Worm (Caenorhabditis elegans) whole organism, L2 larva: ENCODE measurements around the gene C15F1.8.

Experiments used
- aly-2 ChIP-seq: fragments of 150-350 bp; optimal IDR thresholded peaks from 2 replicates; lab custom pipeline; 2014; ENCODE audit warnings: missing biosample characterization, missing genetic modification characterization
- blmp-1 ChIP-seq: sonication (generic microtip); optimal IDR thresholded peaks from 2 replicates; lab custom pipeline; 2017; ENCODE audit warnings: missing genetic modification characterization, mild to moderate bottlenecking, missing compliant biosample characterization, antibody characterized with exemption, moderate library complexity; ENCODE audit not compliant: insufficient read depth
- dmd-4 ChIP-seq: sonication (generic microtip); optimal IDR thresholded peaks from 2 replicates; lab custom pipeline; 2017; ENCODE audit warnings: missing biosample characterization, missing genetic modification characterization
- elt-3 ChIP-seq: sonication (generic microtip); optimal IDR thresholded peaks from 2 replicates; lab custom pipeline; 2017; ENCODE audit warnings: missing biosample characterization, missing genetic modification characterization
- mbf-1 ChIP-seq: sonication (generic microtip); optimal IDR thresholded peaks from 2 replicates; lab custom pipeline; 2017; ENCODE audit warnings: missing biosample characterization, missing genetic modification characterization
- mdl-1 ChIP-seq, 2 experiments: fragments of 150-350 bp in 1 of 2; sonication (generic microtip) in 1 of 2; optimal IDR thresholded peaks; 2 replicates each; lab custom pipeline; 2017; ENCODE audit warnings: missing biosample characterization in 2 of 2, missing genetic modification characterization in 2 of 2
- nhr-129 ChIP-seq: fragments of 150-350 bp; optimal IDR thresholded peaks from 2 replicates; lab custom pipeline; 2014; ENCODE audit warnings: missing biosample characterization, missing genetic modification characterization
- nhr-237 ChIP-seq: fragments of 150-350 bp; optimal IDR thresholded peaks from 2 replicates; lab custom pipeline; 2014; ENCODE audit warnings: missing biosample characterization, missing genetic modification characterization
- nhr-25 ChIP-seq: fragments of 150-350 bp; sonication (generic microtip); optimal IDR thresholded peaks from 3 replicates; lab custom pipeline; 2014; ENCODE audit warnings: missing biosample characterization, missing genetic modification characterization
- nhr-6 ChIP-seq: fragments of 150-350 bp; optimal IDR thresholded peaks from 2 replicates; lab custom pipeline; 2014; ENCODE audit warnings: missing biosample characterization, missing genetic modification characterization
- nhr-77 ChIP-seq: fragments of 150-350 bp; optimal IDR thresholded peaks from 2 replicates; lab custom pipeline; 2014; ENCODE audit warnings: missing biosample characterization, missing genetic modification characterization
- unc-55 ChIP-seq: fragments of 150-350 bp; sonication (generic microtip); optimal IDR thresholded peaks from 3 replicates; lab custom pipeline; 2014; ENCODE audit warnings: missing biosample characterization, missing genetic modification reagents, missing genetic modification characterization
- unc-62 ChIP-seq: fragments of 150-350 bp; optimal IDR thresholded peaks from 2 replicates; lab custom pipeline; 2014; ENCODE audit warnings: missing biosample characterization, missing genetic modification reagents, missing genetic modification characterization
- ztf-11 ChIP-seq: sonication (generic microtip); optimal IDR thresholded peaks from 2 replicates; lab custom pipeline; 2017; ENCODE audit warnings: missing biosample characterization, missing genetic modification characterization

- TF ChIP-seq nhr-25 (peak; percentile 41), elt-3 (tag; lab: Kevin White, UChicago) (no peak), mdl-1 (tag; optimal IDR thresholded peaks at IDR 0.05; lab: Kevin White, UChicago) (peak; percentile 66 to 76), ztf-11 (no peak), nhr-6 (tag; lab: Kevin White, UChicago) (peak; percentile 2), blmp-1 (tag; lab: Kevin White, UChicago) (no peak), dmd-4 (tag; lab: Kevin White, UChicago) (no peak), nhr-129 (peak; percentile 70), unc-62 (no peak), aly-2 (no peak), nhr-237 (tag; lab: Kevin White, UChicago) (no peak), mbf-1 (tag; lab: Kevin White, UChicago) (no peak), nhr-77 (tag; lab: Kevin White, UChicago) (peak; percentile 44), unc-55 (peak; percentile 24)
Observed at ce11 chrII:6968191-6968675, 9.4 kb downstream of the C15F1.8 start.
